Fruit fly (Drosophila melanogaster) whole organism, embryonic: ENCODE data around the gene Cpr30F.
A peak's percentile ranks its signal among the peaks of the same experiment; 100 is the strongest.

Experiments
- Aef1 ChIP-seq: fragments of 200-800 bp; sonication (Bioruptor generic); IDR thresholded peaks from 3 replicates; pipeline ENCODE4 v1.3.6; 2022; ENCODE audit warnings: missing biosample characterization, missing genetic modification characterization
- Atf3 ChIP-seq: fragments of 200-800 bp; sonication (Bioruptor generic); optimal IDR thresholded peaks from 3 replicates; lab custom pipeline; 2016; ENCODE audit warnings: missing biosample characterization, missing genetic modification characterization
- CG10147 ChIP-seq: fragments of 200-800 bp; sonication (Bioruptor generic); optimal IDR thresholded peaks from 2 replicates; lab custom pipeline; 2019; ENCODE audit warnings: missing biosample characterization, mild to moderate bottlenecking, missing genetic modification characterization, moderate library complexity
- CG13123 ChIP-seq: fragments of 200-800 bp; sonication (Bioruptor generic); optimal IDR thresholded peaks from 2 replicates; lab custom pipeline; 2016; ENCODE audit warnings: missing biosample characterization, missing genetic modification characterization
- CG1603 ChIP-seq: fragments of 200-800 bp; sonication (Bioruptor generic); optimal IDR thresholded peaks from 2 replicates; lab custom pipeline; 2019; ENCODE audit warnings: missing biosample characterization, mild to moderate bottlenecking, missing genetic modification characterization, moderate library complexity
- CG16815 ChIP-seq: fragments of 200-800 bp; sonication (Bioruptor generic); optimal IDR thresholded peaks from 3 replicates; lab custom pipeline; 2017; ENCODE audit warnings: missing biosample characterization, mild to moderate bottlenecking, missing genetic modification characterization
- CG18599 ChIP-seq: fragments of 200-800 bp; sonication (Bioruptor generic); optimal IDR thresholded peaks from 3 replicates; lab custom pipeline; 2017; ENCODE audit warnings: missing biosample characterization, missing genetic modification characterization, mild to moderate bottlenecking, moderate library complexity, missing genetic modification reagents
- CG2120 ChIP-seq: fragments of 200-800 bp; sonication (Bioruptor generic); optimal IDR thresholded peaks from 3 replicates; lab custom pipeline; 2016; ENCODE audit warnings: missing biosample characterization, missing genetic modification characterization
- CG2875 ChIP-seq: fragments of 200-800 bp; sonication (Bioruptor generic); optimal IDR thresholded peaks from 2 replicates; lab custom pipeline; 2017; ENCODE audit warnings: missing biosample characterization, mild to moderate bottlenecking, missing genetic modification characterization, missing genetic modification reagents
- CG34224 ChIP-seq: fragments of 200-800 bp; sonication (Bioruptor generic); IDR thresholded peaks from 3 replicates; pipeline ENCODE4 v1.3.6; 2022; ENCODE audit warnings: missing biosample characterization, missing genetic modification characterization; ENCODE audit not compliant: partially characterized antibody
- CG34376 ChIP-seq: fragments of 200-800 bp; sonication (Bioruptor generic); optimal IDR thresholded peaks from 2 replicates; lab custom pipeline; 2018; ENCODE audit warnings: missing biosample characterization, mild to moderate bottlenecking, missing genetic modification characterization
- CG3995 ChIP-seq: fragments of 200-800 bp; sonication (Bioruptor generic); optimal IDR thresholded peaks from 3 replicates; lab custom pipeline; 2016; ENCODE audit warnings: missing biosample characterization, missing genetic modification characterization
- CG4328 ChIP-seq: fragments of 200-800 bp; sonication (Bioruptor generic); optimal IDR thresholded peaks from 3 replicates; lab custom pipeline; 2017; ENCODE audit warnings: missing biosample characterization, missing genetic modification reagents, missing genetic modification characterization
- CG9727 ChIP-seq: fragments of 200-800 bp; sonication (Bioruptor generic); optimal IDR thresholded peaks from 3 replicates; lab custom pipeline; 2017; ENCODE audit warnings: missing biosample characterization, mild to moderate bottlenecking, missing genetic modification characterization
- CTCF ChIP-seq: fragments of 200-800 bp; sonication (Bioruptor generic); optimal IDR thresholded peaks from 2 replicates; lab custom pipeline; 2017; ENCODE audit warnings: missing biosample characterization, mild to moderate bottlenecking, missing genetic modification characterization, moderate library complexity
- Camta ChIP-seq: fragments of 200-800 bp; sonication (Bioruptor generic); optimal IDR thresholded peaks from 2 replicates; lab custom pipeline; 2016; ENCODE audit warnings: missing biosample characterization, missing genetic modification characterization
- D19B ChIP-seq: fragments of 200-800 bp; sonication (Bioruptor generic); optimal IDR thresholded peaks from 2 replicates; lab custom pipeline; 2017; ENCODE audit warnings: missing biosample characterization, mild to moderate bottlenecking, missing genetic modification characterization
- Dip2 ChIP-seq: fragments of 200-800 bp; sonication (Bioruptor generic); IDR thresholded peaks from 2 replicates; pipeline ENCODE4 v1.3.6; 2022; ENCODE audit warnings: missing biosample characterization, missing genetic modification characterization
- Doc3 ChIP-seq: fragments of 200-800 bp; sonication (Bioruptor generic); IDR thresholded peaks from 3 replicates; pipeline ENCODE4 v1.3.6; 2022; ENCODE audit warnings: missing biosample characterization, missing genetic modification characterization; ENCODE audit not compliant: partially characterized antibody
- Gsc ChIP-seq: fragments of 200-800 bp; sonication (Bioruptor generic); IDR thresholded peaks from 2 replicates; pipeline ENCODE4 v1.3.6; 2022; ENCODE audit warnings: missing biosample characterization, missing genetic modification characterization
- HLH4C ChIP-seq: fragments of 200-800 bp; sonication (Bioruptor generic); IDR thresholded peaks from 3 replicates; pipeline ENCODE4 v1.3.6; 2022; ENCODE audit warnings: missing biosample characterization, missing genetic modification characterization; ENCODE audit not compliant: partially characterized antibody
- Myb ChIP-seq: fragments of 200-800 bp; sonication (Bioruptor generic); optimal IDR thresholded peaks from 2 replicates; lab custom pipeline; 2016; ENCODE audit warnings: missing biosample characterization, missing genetic modification characterization
- NfI ChIP-seq: fragments of 200-800 bp; sonication (Bioruptor generic); optimal IDR thresholded peaks from 3 replicates; lab custom pipeline; 2018; ENCODE audit warnings: missing biosample characterization, mild to moderate bottlenecking, missing genetic modification characterization, moderate library complexity
- Pdp1 ChIP-seq, 2 experiments: fragments of 200-800 bp; sonication (Bioruptor generic); optimal IDR thresholded peaks; 3 replicates each; lab custom pipeline; 2016; ENCODE audit warnings: missing biosample characterization in 2 of 2, missing genetic modification characterization in 2 of 2, mild to moderate bottlenecking in 1 of 2, moderate library complexity in 1 of 2
- Side ChIP-seq: fragments of 200-800 bp; sonication (Bioruptor generic); optimal IDR thresholded peaks from 2 replicates; lab custom pipeline; 2016; ENCODE audit warnings: missing biosample characterization, missing genetic modification characterization
- Xrp1 ChIP-seq: fragments of 200-800 bp; sonication (Bioruptor generic); IDR thresholded peaks from 2 replicates; pipeline ENCODE4 v1.3.6; 2022; ENCODE audit warnings: missing biosample characterization, missing genetic modification characterization
- amos ChIP-seq: fragments of 200-800 bp; sonication (Bioruptor generic); IDR thresholded peaks from 2 replicates; pipeline ENCODE4 v1.3.6; 2022; ENCODE audit warnings: missing biosample characterization, missing genetic modification characterization; ENCODE audit not compliant: partially characterized antibody
- aop ChIP-seq: fragments of 200-800 bp; sonication (Bioruptor generic); IDR thresholded peaks from 2 replicates; pipeline ENCODE4 v1.3.6; 2022; ENCODE audit warnings: missing biosample characterization, missing genetic modification characterization
- corto ChIP-seq: fragments of 200-800 bp; sonication (Bioruptor generic); optimal IDR thresholded peaks from 2 replicates; lab custom pipeline; 2016; ENCODE audit warnings: missing biosample characterization, mild to moderate bottlenecking, missing genetic modification characterization, moderate library complexity
- crc ChIP-seq: fragments of 200-800 bp; sonication (Bioruptor generic); optimal IDR thresholded peaks from 2 replicates; lab custom pipeline; 2016; ENCODE audit warnings: missing biosample characterization, missing genetic modification characterization
- cwo ChIP-seq: fragments of 200-800 bp; sonication (Bioruptor generic); optimal IDR thresholded peaks from 3 replicates; lab custom pipeline; 2017; ENCODE audit warnings: missing biosample characterization, missing genetic modification characterization, mild to moderate bottlenecking, moderate library complexity, missing genetic modification reagents
- disco-r ChIP-seq: fragments of 200-800 bp; sonication (Bioruptor generic); optimal IDR thresholded peaks from 2 replicates; lab custom pipeline; 2016; ENCODE audit warnings: missing biosample characterization, missing genetic modification characterization
- dysf ChIP-seq: fragments of 200-800 bp; sonication (Bioruptor generic); IDR thresholded peaks from 3 replicates; pipeline ENCODE4 v1.3.6; 2022; ENCODE audit warnings: missing biosample characterization, missing genetic modification characterization
- esg ChIP-seq: fragments of 200-800 bp; sonication (Bioruptor generic); conservative IDR thresholded peaks from 2 replicates; pipeline ENCODE4 v1.3.6; 2022; ENCODE audit warnings: missing biosample characterization, missing genetic modification characterization
- fd3F ChIP-seq: fragments of 200-800 bp; sonication (Bioruptor generic); optimal IDR thresholded peaks from 2 replicates; lab custom pipeline; 2018; ENCODE audit warnings: missing biosample characterization, mild to moderate bottlenecking, missing genetic modification characterization, moderate library complexity
- fu2 ChIP-seq: fragments of 200-800 bp; sonication (Bioruptor generic); optimal IDR thresholded peaks from 2 replicates; lab custom pipeline; 2016; ENCODE audit warnings: missing biosample characterization, missing genetic modification characterization
- gro ChIP-seq: fragments of 200-800 bp; sonication (Bioruptor generic); optimal IDR thresholded peaks from 2 replicates; lab custom pipeline; 2016; ENCODE audit warnings: missing biosample characterization, missing genetic modification characterization
- nmo ChIP-seq: fragments of 200-800 bp; sonication (Bioruptor generic); optimal IDR thresholded peaks from 2 replicates; lab custom pipeline; 2018; ENCODE audit warnings: missing biosample characterization, mild to moderate bottlenecking, missing genetic modification characterization, moderate library complexity
- pan ChIP-seq, 4 experiments: fragments of >200 bp in 3 of 4; fragments of 200-800 bp in 1 of 4; sonication (Bioruptor generic) in 1 of 4; optimal IDR thresholded peaks in 3 of 4; IDR thresholded peaks in 1 of 4; 2 replicates each; pipeline versions ENCODE4 v1.3.6 to Lab custom; 2017 to 2022; ENCODE audit warnings: missing biosample characterization in 2 of 4, missing genetic modification characterization in 2 of 4, mixed read lengths in 1 of 4
- pho ChIP-seq: fragments of 200-800 bp; sonication (Bioruptor generic); optimal IDR thresholded peaks from 2 replicates; lab custom pipeline; 2016; ENCODE audit warnings: missing biosample characterization, missing genetic modification characterization
- scrt ChIP-seq: fragments of 200-800 bp; sonication (Bioruptor generic); optimal IDR thresholded peaks from 2 replicates; lab custom pipeline; 2018; ENCODE audit warnings: missing biosample characterization, mild to moderate bottlenecking, missing genetic modification characterization, moderate library complexity
- sim ChIP-seq: fragments of 200-800 bp; sonication (Bioruptor generic); IDR thresholded peaks from 2 replicates; pipeline ENCODE4 v1.3.6; 2022; ENCODE audit warnings: missing biosample characterization, missing genetic modification characterization
- slou ChIP-seq: fragments of 200-800 bp; sonication (Bioruptor generic); optimal IDR thresholded peaks from 3 replicates; lab custom pipeline; 2016; ENCODE audit warnings: missing biosample characterization, missing genetic modification characterization
- stwl ChIP-seq: fragments of 200-800 bp; sonication (Bioruptor generic); optimal IDR thresholded peaks from 3 replicates; lab custom pipeline; 2018; ENCODE audit warnings: missing biosample characterization, mild to moderate bottlenecking, missing genetic modification characterization, moderate library complexity
- tna ChIP-seq: fragments of 200-800 bp; sonication (Bioruptor generic); IDR thresholded peaks from 2 replicates; pipeline ENCODE4 v1.3.6; 2022; ENCODE audit warnings: missing biosample characterization, missing genetic modification characterization; ENCODE audit not compliant: partially characterized antibody
- trem ChIP-seq: fragments of 200-800 bp; optimal IDR thresholded peaks from 3 replicates; lab custom pipeline; 2019; ENCODE audit warnings: missing biosample characterization, mild to moderate bottlenecking, missing genetic modification characterization, moderate library complexity
- unpg ChIP-seq: fragments of 200-800 bp; sonication (Bioruptor generic); optimal IDR thresholded peaks from 3 replicates; lab custom pipeline; 2018; ENCODE audit warnings: missing biosample characterization, mild to moderate bottlenecking, missing genetic modification characterization, moderate library complexity
- zen2 ChIP-seq: fragments of 200-800 bp; sonication (Bioruptor generic); IDR thresholded peaks from 3 replicates; pipeline ENCODE4 v1.3.6; 2022; ENCODE audit warnings: missing biosample characterization, missing genetic modification characterization; ENCODE audit not compliant: partially characterized antibody

The Cpr30F gene

DNA sequence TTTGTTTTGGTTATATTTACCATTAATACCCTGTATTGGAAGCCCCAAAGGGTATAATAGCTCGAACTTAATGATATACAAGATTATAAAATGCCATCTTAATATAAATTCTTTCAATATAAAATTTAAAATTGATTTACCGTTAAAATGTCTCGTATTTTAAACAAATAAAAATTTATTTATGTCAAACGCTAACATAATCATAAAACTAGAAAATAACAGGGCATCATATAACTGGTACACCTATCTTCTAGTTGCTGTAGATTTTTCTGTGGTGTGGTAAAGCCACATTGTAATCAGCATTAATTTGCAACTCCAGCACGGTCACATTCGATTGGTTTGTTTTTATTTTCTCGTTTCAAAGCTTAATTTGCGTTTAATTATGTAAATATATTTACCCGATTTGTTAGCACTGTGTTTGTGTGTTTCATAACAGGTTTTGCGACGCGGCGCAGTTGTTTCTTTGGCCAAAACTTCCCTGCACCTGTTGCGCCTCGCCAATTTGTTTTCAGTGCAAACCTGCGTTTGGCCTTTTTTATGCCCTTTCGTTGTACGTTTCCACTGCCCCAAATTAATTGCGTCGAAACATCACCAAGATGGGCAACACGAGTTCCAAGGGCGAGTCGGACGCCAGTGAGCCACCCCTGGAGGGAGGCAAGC lies 24.2 kb upstream of the Cpr30F start, which contains the start of the genes CG4658 and CG5846 (continued):
- TF ChIP-seq zen2 (GFP tag; lab: Robert Waterston, UW), result no peak
- peak; percentile 91 for TF ChIP-seq CG18599 (GFP tag; lab: Kevin White, UChicago)
- TF ChIP-seq Atf3 (GFP tag; lab: Kevin White, UChicago), result peak; percentile 68
- TF ChIP-seq CG10147 (GFP tag; lab: Kevin White, UChicago), result peak; percentile 89
- TF ChIP-seq dysf (GFP tag; lab: Robert Waterston, UW), result peak; percentile 95
- TF ChIP-seq slou (GFP tag; lab: Kevin White, UChicago), result peak; percentile 88
- peak; percentile 91 for TF ChIP-seq scrt
- peak; percentile 89 for TF ChIP-seq pho (GFP tag; lab: Kevin White, UChicago)
- TF ChIP-seq Side (GFP tag; lab: Kevin White, UChicago), result peak; percentile 54
- peak; percentile 82 for TF ChIP-seq Camta (GFP tag; lab: Kevin White, UChicago)
- TF ChIP-seq aop, result peak; percentile 55; the same call in 1 of the 2 replicates
- no peak for TF ChIP-seq CG34224 (GFP tag; lab: Robert Waterston, UW)
- TF ChIP-seq Doc3, result no peak
- peak; percentile 93 for TF ChIP-seq esg (GFP tag; lab: Robert Waterston, UW)
- peak; percentile 100 for TF ChIP-seq D19B (GFP tag; lab: Kevin White, UChicago)
- TF ChIP-seq CG34376 (GFP tag; lab: Kevin White, UChicago), result peak; percentile 70
- TF ChIP-seq nmo, result peak; percentile 97
- TF ChIP-seq fd3F (GFP tag; lab: Kevin White, UChicago), result peak; percentile 92
- TF ChIP-seq CG2120 (GFP tag; lab: Kevin White, UChicago), result peak; percentile 95
- TF ChIP-seq HLH4C, result no peak
- TF ChIP-seq NfI (GFP tag; lab: Kevin White, UChicago), result peak; percentile 87
- peak; percentile 95 for TF ChIP-seq trem (tag; lab: Kevin White, UChicago)
- peak; percentile 82 for TF ChIP-seq cwo (GFP tag; lab: Kevin White, UChicago)
- TF ChIP-seq disco-r, result peak; percentile 81
- TF ChIP-seq crc (GFP tag; lab: Kevin White, UChicago), result peak; percentile 26
- peak; percentile 52 for TF ChIP-seq gro (GFP tag; lab: Kevin White, UChicago)
- TF ChIP-seq Gsc (GFP tag; lab: Robert Waterston, UW), result peak; percentile 78
- peak; percentile 36 for TF ChIP-seq CG3995 (GFP tag; lab: Kevin White, UChicago)
- TF ChIP-seq CG2875, result peak; percentile 84
- peak; percentile 97 for TF ChIP-seq unpg (GFP tag; lab: Kevin White, UChicago)
- TF ChIP-seq pan (optimal IDR thresholded peaks at IDR 0.05; lab: Kevin White, UChicago), result peak in 1 of 2 experiments; percentile 69
- TF ChIP-seq pan (GFP tag; optimal IDR thresholded peaks at IDR 0.05 in 1 of 2, IDR thresholded peaks at IDR 0.05 in 1 of 2), result peak; percentile 80 to 97
- peak; percentile 85 to 87 for TF ChIP-seq Pdp1 (GFP tag; optimal IDR thresholded peaks at IDR 0.05; lab: Kevin White, UChicago)
- peak; percentile 93 for TF ChIP-seq sim (GFP tag; lab: Robert Waterston, UW)
- TF ChIP-seq corto, result peak; percentile 18
- peak; percentile 95 for TF ChIP-seq CG9727 (GFP tag; lab: Kevin White, UChicago)
- peak; percentile 90 for TF ChIP-seq CG13123 (GFP tag; lab: Kevin White, UChicago)
- peak; percentile 64 for TF ChIP-seq stwl (tag; lab: Kevin White, UChicago)
- peak; percentile 90 for TF ChIP-seq CG16815
- TF ChIP-seq Myb (GFP tag; lab: Kevin White, UChicago), result peak; percentile 47
- no peak for TF ChIP-seq amos (GFP tag; lab: Robert Waterston, UW)
- peak; percentile 33 for TF ChIP-seq CTCF
- peak; percentile 50 for TF ChIP-seq Dip2
- peak; percentile 93 for TF ChIP-seq Aef1 (GFP tag; lab: Robert Waterston, UW)
- TF ChIP-seq Xrp1 (GFP tag; lab: Robert Waterston, UW), result peak; percentile 98
- peak; percentile 71 for TF ChIP-seq CG1603 (tag; lab: Kevin White, UChicago)
- TF ChIP-seq tna, result no peak
- peak; percentile 79 for TF ChIP-seq fu2 (GFP tag; lab: Kevin White, UChicago)
- peak; percentile 68 for TF ChIP-seq CG4328 (GFP tag; lab: Kevin White, UChicago)
